Worm (Caenorhabditis elegans) whole organism, L1 larva: ENCODE data around the gene dpr-1.

Experiments
- C34B4.2 ChIP-seq: sonication (generic microtip); optimal IDR thresholded peaks from 2 replicates; lab custom pipeline; 2017; ENCODE audit warnings: mild to moderate bottlenecking, missing genetic modification characterization, missing compliant biosample characterization
- F16B12.6 ChIP-seq: fragments of 150-350 bp; optimal IDR thresholded peaks from 2 replicates; lab custom pipeline; 2014; ENCODE audit warnings: missing biosample characterization, missing genetic modification characterization
- Y116A8C.19 ChIP-seq: sonication (generic microtip); optimal IDR thresholded peaks from 2 replicates; lab custom pipeline; 2016; ENCODE audit warnings: missing compliant biosample characterization, missing genetic modification characterization, borderline replicate concordance
- blmp-1 ChIP-seq: fragments of 150-350 bp; optimal IDR thresholded peaks from 2 replicates; lab custom pipeline; 2014; ENCODE audit warnings: missing biosample characterization, missing genetic modification characterization
- ceh-8 ChIP-seq: fragments of 200-800 bp; sonication (Bioruptor generic); optimal IDR thresholded peaks from 2 replicates; lab custom pipeline; 2018; ENCODE audit warnings: mild to moderate bottlenecking, missing genetic modification characterization, moderate library complexity, missing compliant biosample characterization
- ceh-90 ChIP-seq: sonication (generic microtip); optimal IDR thresholded peaks from 2 replicates; lab custom pipeline; 2016; ENCODE audit warnings: missing genetic modification characterization, missing compliant biosample characterization
- dsc-1 ChIP-seq: sonication (generic microtip); optimal IDR thresholded peaks from 2 replicates; lab custom pipeline; 2016; ENCODE audit warnings: mild to moderate bottlenecking, missing genetic modification characterization, missing compliant biosample characterization
- efl-1 ChIP-seq, 4 experiments: fragments of 150-350 bp; optimal IDR thresholded peaks in 3 of 4; peaks in 1 of 4; 1 replicate in 1 of 4; 2 replicates in 3 of 4; lab custom pipeline; 2014; ENCODE audit warnings: missing biosample characterization in 2 of 4, missing genetic modification characterization in 2 of 4, missing genetic modification reagents in 2 of 4
- egl-27 ChIP-seq, 2 experiments: fragments of 150-350 bp in 1 of 2; sonication (generic microtip); optimal IDR thresholded peaks; 3 replicates each; lab custom pipeline; 2017 to 2018; ENCODE audit warnings: missing biosample characterization in 2 of 2, missing genetic modification characterization in 2 of 2, missing genetic modification reagents in 2 of 2
- elt-2 ChIP-seq: sonication (generic microtip); optimal IDR thresholded peaks from 2 replicates; lab custom pipeline; 2016; ENCODE audit warnings: missing genetic modification characterization, mild to moderate bottlenecking, inconsistent platforms, missing compliant biosample characterization, missing genetic modification reagents
- elt-3 ChIP-seq, 6 experiments: fragments of 150-350 bp in 1 of 6; sonication (generic microtip); optimal IDR thresholded peaks; 2 replicates each; lab custom pipeline; 2017 to 2018; ENCODE audit warnings: missing biosample characterization in 6 of 6, missing genetic modification characterization in 6 of 6, inconsistent platforms in 1 of 6
- ets-5 ChIP-seq: fragments of 200-800 bp; sonication (Bioruptor generic); IDR thresholded peaks from 2 replicates; pipeline ENCODE4 v1.3.6; 2022; ENCODE audit warnings: missing genetic modification characterization, missing compliant biosample characterization
- fkh-8 ChIP-seq: sonication (generic microtip); optimal IDR thresholded peaks from 2 replicates; lab custom pipeline; 2016; ENCODE audit warnings: mild to moderate bottlenecking, missing genetic modification characterization, missing compliant biosample characterization
- hlh-17 ChIP-seq: fragments of 200-800 bp; sonication (Bioruptor generic); optimal IDR thresholded peaks from 2 replicates; lab custom pipeline; 2018; ENCODE audit warnings: missing genetic modification characterization, mild to moderate bottlenecking, missing compliant biosample characterization, moderate library complexity, borderline replicate concordance
- isw-1 ChIP-seq: fragments of 200-800 bp; sonication (Bioruptor generic); IDR thresholded peaks from 2 replicates; pipeline ENCODE4 v1.3.6; 2022; ENCODE audit warnings: missing genetic modification characterization, missing compliant biosample characterization
- lin-39 ChIP-seq: fragments of 150-350 bp; optimal IDR thresholded peaks from 2 replicates; lab custom pipeline; 2014; ENCODE audit warnings: missing biosample characterization, missing genetic modification reagents, missing genetic modification characterization
- lsy-2 ChIP-seq, 2 experiments: fragments of 150-350 bp; optimal IDR thresholded peaks; 2 replicates each; lab custom pipeline; 2014; ENCODE audit warnings: missing biosample characterization in 2 of 2, missing genetic modification characterization in 2 of 2
- mdl-1 ChIP-seq, 2 experiments: fragments of 150-350 bp; optimal IDR thresholded peaks; 2 replicates each; lab custom pipeline; 2014 to 2017; ENCODE audit warnings: missing biosample characterization in 2 of 2, missing genetic modification characterization in 2 of 2, inconsistent platforms in 1 of 2
- mep-1 ChIP-seq: fragments of 150-350 bp; optimal IDR thresholded peaks from 2 replicates; lab custom pipeline; 2014; ENCODE audit warnings: missing biosample characterization, missing genetic modification characterization
- nhr-19 ChIP-seq: fragments of 200-800 bp; sonication (Bioruptor generic); conservative IDR thresholded peaks from 2 replicates; pipeline ENCODE4 v1.3.6; 2022; ENCODE audit warnings: missing genetic modification characterization, missing compliant biosample characterization
- nhr-20 ChIP-seq: sonication (generic microtip); optimal IDR thresholded peaks from 2 replicates; lab custom pipeline; 2016; ENCODE audit warnings: mild to moderate bottlenecking, missing genetic modification characterization, missing compliant biosample characterization
- nhr-71 ChIP-seq: sonication (generic microtip); optimal IDR thresholded peaks from 2 replicates; lab custom pipeline; 2016; ENCODE audit warnings: mild to moderate bottlenecking, missing genetic modification characterization, moderate library complexity, missing compliant biosample characterization
- nhr-76 ChIP-seq: sonication (generic microtip); optimal IDR thresholded peaks from 2 replicates; lab custom pipeline; 2017; ENCODE audit warnings: missing biosample characterization, missing genetic modification characterization
- nhr-77 ChIP-seq: fragments of 150-350 bp; optimal IDR thresholded peaks from 2 replicates; lab custom pipeline; 2014; ENCODE audit warnings: missing biosample characterization, missing genetic modification characterization
- nhr-85 ChIP-seq: sonication (generic microtip); peaks from one replicate; lab custom pipeline; 2016; ENCODE audit warnings: missing genetic modification characterization, inconsistent platforms, missing compliant biosample characterization
- rnt-1 ChIP-seq: sonication (generic microtip); optimal IDR thresholded peaks from 2 replicates; lab custom pipeline; 2016; ENCODE audit warnings: mild to moderate bottlenecking, missing genetic modification characterization, moderate library complexity, missing compliant biosample characterization
- snu-23 ChIP-seq: sonication (generic microtip); optimal IDR thresholded peaks from 2 replicates; lab custom pipeline; 2016; ENCODE audit warnings: missing genetic modification characterization, missing compliant biosample characterization
- sox-4 ChIP-seq: sonication (generic microtip); optimal IDR thresholded peaks from 2 replicates; lab custom pipeline; 2016; ENCODE audit warnings: missing genetic modification characterization, missing compliant biosample characterization
- sptf-1 ChIP-seq: fragments of 150-350 bp; optimal IDR thresholded peaks from 2 replicates; lab custom pipeline; 2014; ENCODE audit warnings: missing biosample characterization, missing genetic modification characterization
- tbx-2 ChIP-seq: sonication (generic microtip); optimal IDR thresholded peaks from 2 replicates; lab custom pipeline; 2016; ENCODE audit warnings: missing genetic modification characterization, missing compliant biosample characterization
- tlp-1 ChIP-seq: fragments of 150-350 bp; optimal IDR thresholded peaks from 2 replicates; lab custom pipeline; 2014; ENCODE audit warnings: missing biosample characterization, missing genetic modification characterization
- unc-30 ChIP-seq: sonication (generic microtip); optimal IDR thresholded peaks from 2 replicates; lab custom pipeline; 2017; ENCODE audit warnings: missing biosample characterization, missing genetic modification characterization
- unc-62 ChIP-seq: fragments of 150-350 bp; optimal IDR thresholded peaks from 2 replicates; lab custom pipeline; 2014; ENCODE audit warnings: missing biosample characterization, missing genetic modification reagents, missing genetic modification characterization
- vab-15 ChIP-seq: sonication (generic microtip); optimal IDR thresholded peaks from 2 replicates; lab custom pipeline; 2017; ENCODE audit warnings: missing genotype, mild to moderate bottlenecking, missing genetic modification characterization, missing compliant biosample characterization
- zip-4 ChIP-seq: fragments of 200-800 bp; sonication (Bioruptor generic); optimal IDR thresholded peaks from 2 replicates; lab custom pipeline; 2018; ENCODE audit warnings: mild to moderate bottlenecking, missing genetic modification characterization, moderate library complexity, missing compliant biosample characterization
- ztf-11 ChIP-seq, 2 experiments: sonication (generic microtip); optimal IDR thresholded peaks; 2 replicates each; lab custom pipeline; 2016 to 2017; ENCODE audit warnings: missing genetic modification characterization in 2 of 2, missing biosample characterization in 1 of 2, missing compliant biosample characterization in 1 of 2
- ztf-4 ChIP-seq: fragments of 150-350 bp; optimal IDR thresholded peaks from 2 replicates; lab custom pipeline; 2014; ENCODE audit warnings: missing biosample characterization, missing genetic modification characterization

Gene dpr-1

DNA sequence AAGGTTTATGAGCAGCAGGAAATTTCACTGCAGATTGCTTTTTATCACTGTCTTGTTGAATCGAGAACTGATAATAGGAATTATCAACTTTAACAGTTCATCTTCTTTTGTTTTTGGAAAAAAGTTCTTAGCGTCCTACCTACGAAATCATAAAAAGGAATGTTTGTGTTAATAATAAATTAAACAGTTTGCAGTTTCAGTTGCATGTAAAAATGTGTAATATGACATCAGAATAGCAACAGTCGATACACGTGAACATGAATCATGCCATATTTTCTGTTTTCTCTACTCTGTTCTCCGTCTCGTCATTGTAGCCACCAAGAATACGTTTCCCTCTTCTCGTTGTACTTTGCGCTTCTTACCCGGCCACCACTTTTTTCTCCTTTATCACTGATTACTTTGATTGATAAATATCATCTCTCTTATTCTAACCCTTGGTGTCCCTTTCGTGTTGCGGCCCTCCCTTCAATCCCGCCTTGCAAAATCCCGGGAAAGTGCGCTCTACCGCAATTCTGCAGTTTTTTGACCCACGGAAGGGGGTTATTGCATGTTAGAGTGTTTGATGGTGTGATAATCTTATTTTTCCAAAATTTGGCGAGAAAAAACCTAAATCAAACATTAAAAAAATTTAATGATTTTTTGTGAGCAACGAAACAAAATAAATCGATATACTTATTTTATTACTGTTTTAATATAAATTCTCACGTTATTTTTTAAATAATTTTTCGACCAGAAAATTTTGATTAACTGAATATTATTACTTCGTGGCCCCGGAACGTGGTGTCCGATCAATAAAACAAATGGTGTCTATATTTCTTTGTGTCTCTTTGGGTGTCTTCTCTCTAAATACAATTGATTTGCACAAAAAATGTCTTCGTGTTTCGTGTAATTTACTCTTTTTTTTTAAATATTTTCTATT is 49.3 kb downstream of the dpr-1 start, which contains the start of gene sptl-3 (continued):
- TF ChIP-seq mep-1 (peak; percentile 46), nhr-85 (tag; lab: Kevin White, UChicago) (peak; percentile 77), efl-1 (optimal IDR thresholded peaks at IDR 0.05; lab: Kevin White, UChicago) (peak; percentile 4 to 22), efl-1 (GFP tag; optimal IDR thresholded peaks at IDR 0.05 in 1 of 2; lab: Kevin White, UChicago) (peak; percentile 10 to 88), snu-23 (GFP tag; lab: Kevin White, UChicago) (peak; percentile 65), elt-2 (peak; percentile 77), nhr-20 (peak; percentile 68), blmp-1 (peak; percentile 83), rnt-1 (tag; lab: Kevin White, UChicago) (peak; percentile 43), ceh-90 (tag; lab: Kevin White, UChicago) (no peak), tbx-2 (tag; lab: Kevin White, UChicago) (peak; percentile 44), nhr-77 (tag; lab: Kevin White, UChicago) (no peak), ets-5 (GFP tag; lab: Robert Waterston, UW) (no peak), elt-3 (tag; optimal IDR thresholded peaks at IDR 0.05; lab: Kevin White, UChicago) (peak in 2 of 6 experiments; percentile 49 to 81), mdl-1 (tag; optimal IDR thresholded peaks at IDR 0.05; lab: Kevin White, UChicago) (peak in 1 of 2 experiments; percentile 61)

DNA sequence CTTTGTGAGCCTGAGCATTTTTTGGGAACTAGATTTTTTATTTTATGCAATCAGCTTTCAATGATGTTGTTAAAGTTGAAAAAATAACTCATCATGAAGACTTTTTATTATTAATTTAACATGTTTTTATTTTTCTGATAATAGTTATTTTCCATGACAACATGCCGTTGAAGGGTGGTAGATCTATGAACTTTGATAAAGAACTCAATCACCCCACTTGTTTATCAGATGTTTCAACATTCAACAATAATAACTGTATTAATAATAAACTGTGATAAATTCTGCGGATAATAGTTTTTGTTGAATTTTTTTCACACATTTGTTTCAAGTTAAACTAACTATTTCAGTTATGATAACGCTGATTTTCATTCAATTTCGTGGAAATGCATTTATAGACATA is 50.5 kb downstream of the dpr-1 start:
- TF ChIP-seq dsc-1 (tag; lab: Kevin White, UChicago) (no peak), nhr-76 (tag; lab: Kevin White, UChicago) (no peak), blmp-1 (no peak), tbx-2 (tag; lab: Kevin White, UChicago) (no peak), nhr-77 (tag; lab: Kevin White, UChicago) (no peak), C34B4.2 (tag; lab: Kevin White, UChicago) (no peak), nhr-85 (tag; lab: Kevin White, UChicago) (peak; percentile 63), isw-1 (no peak), sptf-1 (no peak), tlp-1 (tag; lab: Kevin White, UChicago) (no peak), nhr-71 (tag; lab: Kevin White, UChicago) (peak; percentile 40), nhr-19 (GFP tag; lab: Robert Waterston, UW) (0 out of 2 replicates have a peak, but pooled peaks have one; percentile 13), egl-27 (tag; optimal IDR thresholded peaks at IDR 0.05; lab: Kevin White, UChicago) (no peak), mdl-1 (tag; optimal IDR thresholded peaks at IDR 0.05; lab: Kevin White, UChicago) (no peak), lin-39 (tag; lab: Kevin White, UChicago) (no peak), Y116A8C.19 (tag; lab: Kevin White, UChicago) (no peak), unc-30 (no peak), ztf-4 (no peak), sox-4 (no peak), nhr-20 (peak; percentile 33), elt-2 (peak; percentile 59)

DNA sequence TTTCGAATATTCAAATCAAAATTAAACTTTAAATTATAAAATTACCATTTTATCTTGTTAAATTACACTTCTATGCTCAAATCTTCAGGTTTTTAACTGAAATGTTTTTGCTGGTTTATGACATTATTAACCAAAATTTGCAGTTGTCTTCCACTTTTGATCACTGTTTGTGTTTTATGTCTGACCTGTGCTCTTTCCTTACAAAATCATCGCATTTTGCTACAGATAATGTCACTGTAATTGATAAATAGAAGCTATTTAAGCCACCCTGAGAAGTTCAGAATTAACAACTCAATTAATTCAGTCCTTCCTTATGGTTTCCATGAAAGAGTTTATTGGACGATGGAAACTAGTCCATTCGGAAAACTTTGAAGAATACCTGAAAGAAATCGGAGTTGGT is 51.5 kb downstream of the dpr-1 start, which contains the start of gene lbp-8:
TSS of gene lbp-8 (plus strand) at position 301 of the 400 bp plus-strand sequence.
- TF ChIP-seq hlh-17 (GFP tag; lab: Kevin White, UChicago) (no peak), lsy-2 (tag; optimal IDR thresholded peaks at IDR 0.05; lab: Kevin White, UChicago) (no peak), sptf-1 (no peak), ceh-8 (GFP tag; lab: Kevin White, UChicago) (no peak), vab-15 (no peak), zip-4 (no peak), ztf-4 (no peak), fkh-8 (tag; lab: Kevin White, UChicago) (no peak), unc-62 (GFP tag; lab: Kevin White, UChicago) (no peak), F16B12.6 (tag; lab: Kevin White, UChicago) (no peak), nhr-76 (tag; lab: Kevin White, UChicago) (no peak), nhr-19 (GFP tag; lab: Robert Waterston, UW) (no peak), nhr-77 (tag; lab: Kevin White, UChicago) (no peak), ztf-11 (tag; optimal IDR thresholded peaks at IDR 0.05; lab: Kevin White, UChicago) (no peak), snu-23 (GFP tag; lab: Kevin White, UChicago) (no peak)
